Worm (Caenorhabditis elegans) whole organism, midembryonic: ENCODE measurements around the gene rps-9.

Source experiments
- T22C8.4 ChIP-seq: fragments of 200-800 bp; sonication (Bioruptor generic); IDR thresholded peaks from 2 replicates; pipeline ENCODE4 v1.3.6; 2022; ENCODE audit warnings: missing genetic modification characterization, missing compliant biosample characterization
- cog-1 ChIP-seq: sonication (generic microtip); optimal IDR thresholded peaks from 2 replicates; lab custom pipeline; 2016; ENCODE audit warnings: missing genetic modification characterization, missing compliant biosample characterization
- flt-1 ChIP-seq: fragments of 200-800 bp; sonication (Bioruptor generic); IDR thresholded peaks from 2 replicates; pipeline ENCODE4 v1.3.6; 2022; ENCODE audit warnings: missing genetic modification characterization, missing compliant biosample characterization
- klf-2 ChIP-seq: fragments of 200-800 bp; sonication (Bioruptor generic); conservative IDR thresholded peaks from 2 replicates; pipeline ENCODE4 v1.3.6; 2022; ENCODE audit warnings: missing genetic modification reagents, missing genetic modification characterization, missing compliant biosample characterization
- med-1 ChIP-seq: sonication (generic microtip); optimal IDR thresholded peaks from 2 replicates; lab custom pipeline; 2017; ENCODE audit warnings: missing genetic modification characterization, mild to moderate bottlenecking, missing compliant biosample characterization, antibody characterized with exemption, missing genetic modification reagents; ENCODE audit not compliant: insufficient read depth
- ref-1 ChIP-seq: fragments of 200-800 bp; sonication (Bioruptor generic); conservative IDR thresholded peaks from 2 replicates; pipeline ENCODE4 v1.3.6; 2022; ENCODE audit warnings: missing genetic modification reagents, missing genetic modification characterization, missing compliant biosample characterization
- tab-1 ChIP-seq: fragments of 200-800 bp; sonication (Bioruptor generic); IDR thresholded peaks from 2 replicates; pipeline ENCODE4 v1.3.6; 2022; ENCODE audit warnings: missing genetic modification characterization, missing compliant biosample characterization
- ztf-23 ChIP-seq: fragments of 200-800 bp; sonication (Bioruptor generic); IDR thresholded peaks from 2 replicates; pipeline ENCODE4 v1.3.6; 2022; ENCODE audit warnings: missing genetic modification reagents, missing genetic modification characterization, missing compliant biosample characterization
- ztf-29 ChIP-seq: fragments of 200-800 bp; sonication (Bioruptor generic); IDR thresholded peaks from 2 replicates; pipeline ENCODE4 v1.3.6; 2022; ENCODE audit warnings: missing genetic modification reagents, missing genetic modification characterization, missing compliant biosample characterization

rps-9 gene

DNA sequence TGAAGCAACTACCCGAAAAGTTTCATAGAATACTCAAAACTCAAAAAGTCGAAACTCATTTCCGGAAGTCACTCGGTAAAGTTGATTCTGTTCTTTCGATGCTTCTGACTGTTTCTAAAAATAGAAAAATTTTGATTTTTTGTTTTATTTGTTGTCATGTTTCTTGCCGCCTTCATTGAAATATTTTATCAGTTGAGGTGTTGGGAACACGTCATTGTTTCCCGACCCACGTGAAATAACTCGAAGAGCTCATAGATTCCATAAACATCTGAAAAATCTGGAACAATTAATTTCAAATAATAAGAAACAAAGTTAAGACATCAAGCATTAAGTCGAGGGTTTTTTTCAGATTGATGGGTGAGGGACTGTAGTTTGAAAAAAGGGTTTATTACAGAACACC is 28.8 kb upstream of the rps-9 start:
- TF ChIP-seq flt-1 (GFP tag; lab: Robert Waterston, UW) = no peak
- TF ChIP-seq T22C8.4 (GFP tag; lab: Robert Waterston, UW) = no peak
- no peak for TF ChIP-seq med-1 (GFP tag; lab: Kevin White, UChicago)
- TF ChIP-seq ztf-23 (GFP tag; lab: Robert Waterston, UW) = no peak
- no peak for TF ChIP-seq cog-1
- TF ChIP-seq tab-1 (GFP tag; lab: Robert Waterston, UW) = no peak
- TF ChIP-seq ztf-29 = no peak
- TF ChIP-seq klf-2 (GFP tag; lab: Robert Waterston, UW) = no peak

DNA sequence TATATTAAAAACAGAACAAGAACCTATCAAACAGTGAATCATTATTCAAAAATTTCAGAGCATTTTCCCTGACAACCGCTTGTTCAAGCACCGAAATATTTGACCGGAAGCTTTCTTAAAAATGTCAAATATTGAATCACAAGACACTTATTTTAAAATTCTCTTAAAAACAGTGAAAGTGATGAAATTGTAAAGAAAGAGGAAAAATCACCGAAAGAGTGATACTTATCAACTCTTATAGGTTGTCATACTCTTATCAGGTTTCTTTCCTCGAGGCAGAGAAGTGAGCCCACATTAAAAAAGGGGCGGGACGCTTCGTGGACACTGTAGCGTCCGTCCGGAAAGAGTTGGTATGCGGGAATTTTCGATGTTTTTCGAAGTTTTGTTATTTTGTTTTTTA is 27.6 kb upstream of the rps-9 start:
- no peak for TF ChIP-seq ztf-29
- no peak for TF ChIP-seq cog-1

DNA sequence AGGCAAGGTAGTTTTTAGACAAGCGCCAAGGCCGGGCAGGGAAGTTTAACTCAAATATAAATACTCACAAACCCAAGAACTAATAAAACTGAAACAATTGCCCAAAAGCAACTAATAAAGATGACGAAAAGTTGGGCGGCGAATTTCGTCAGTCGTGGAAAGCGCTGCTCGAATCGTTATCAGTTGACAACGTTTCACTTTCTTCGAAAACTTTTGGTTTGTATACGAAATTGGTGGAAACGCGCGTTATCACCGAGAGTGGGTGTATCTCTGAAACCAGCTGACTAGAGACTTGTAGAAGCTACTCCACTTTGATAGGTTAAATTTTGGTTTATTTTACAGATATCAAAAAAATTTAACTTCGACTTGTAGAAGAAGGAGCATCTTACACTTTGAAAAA is 26.9 kb upstream of the rps-9 start:
- TF ChIP-seq ref-1 (GFP tag; lab: Robert Waterston, UW) (no peak), cog-1 (no peak)

DNA sequence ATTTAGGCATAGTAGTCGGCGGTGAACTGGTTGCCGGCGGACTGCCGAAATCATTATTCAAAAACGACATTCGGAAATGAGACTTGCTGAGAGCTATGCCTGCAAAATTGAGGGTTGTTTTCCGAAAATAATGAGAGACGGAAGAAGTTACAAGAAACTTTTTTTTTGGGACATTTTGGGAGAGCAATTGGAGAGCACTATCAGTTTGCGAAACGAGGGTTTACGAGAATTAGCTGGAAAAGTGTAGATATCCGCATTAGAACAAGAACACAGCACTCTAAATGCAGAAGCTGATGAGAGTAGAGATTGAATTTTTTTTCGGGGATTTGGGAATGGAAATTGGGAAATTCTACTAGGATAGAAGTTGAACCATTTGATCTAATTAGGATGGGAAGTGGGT is 26.3 kb upstream of the rps-9 start, which contains the start of gene pqm-1:
pqm-1 (minus strand) TSS at position 101 of the 400 bp plus-strand sequence.
- no peak for TF ChIP-seq ref-1 (GFP tag; lab: Robert Waterston, UW)
- no peak for TF ChIP-seq flt-1 (GFP tag; lab: Robert Waterston, UW)
- no peak for TF ChIP-seq ztf-29
- TF ChIP-seq tab-1 (GFP tag; lab: Robert Waterston, UW) = no peak
- TF ChIP-seq med-1 (GFP tag; lab: Kevin White, UChicago) = no peak
- no peak for TF ChIP-seq cog-1
- no peak for TF ChIP-seq T22C8.4 (GFP tag; lab: Robert Waterston, UW)
- TF ChIP-seq ztf-23 (GFP tag; lab: Robert Waterston, UW) = no peak
- no peak for TF ChIP-seq klf-2 (GFP tag; lab: Robert Waterston, UW)

DNA sequence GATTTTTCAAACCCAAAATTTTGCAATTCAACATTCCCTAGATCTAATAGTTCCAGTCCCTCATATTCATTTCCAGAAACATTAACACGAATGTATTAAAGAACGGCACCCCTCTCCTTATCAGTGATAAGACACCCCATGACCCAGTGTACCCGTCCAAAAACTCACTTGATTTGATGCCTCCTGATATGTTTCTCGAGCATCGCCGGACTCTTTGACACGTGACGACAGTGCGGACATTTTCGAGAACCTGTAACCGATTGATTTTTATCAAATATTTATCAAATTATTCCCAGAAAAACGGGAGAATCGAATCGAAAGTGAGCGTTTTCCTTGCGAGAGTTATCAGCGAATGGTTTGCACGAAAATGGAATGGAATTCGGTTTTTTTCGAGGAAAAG is 24.8 kb upstream of the rps-9 start:
- no peak for TF ChIP-seq T22C8.4 (GFP tag; lab: Robert Waterston, UW)
- TF ChIP-seq flt-1 (GFP tag; lab: Robert Waterston, UW) = no peak
- TF ChIP-seq cog-1 = no peak
- no peak for TF ChIP-seq klf-2 (GFP tag; lab: Robert Waterston, UW)
- no peak for TF ChIP-seq med-1 (GFP tag; lab: Kevin White, UChicago)
- TF ChIP-seq ztf-23 (GFP tag; lab: Robert Waterston, UW) = no peak
- TF ChIP-seq ref-1 (GFP tag; lab: Robert Waterston, UW) = no peak
- no peak for TF ChIP-seq tab-1 (GFP tag; lab: Robert Waterston, UW)
- no peak for TF ChIP-seq ztf-29

DNA sequence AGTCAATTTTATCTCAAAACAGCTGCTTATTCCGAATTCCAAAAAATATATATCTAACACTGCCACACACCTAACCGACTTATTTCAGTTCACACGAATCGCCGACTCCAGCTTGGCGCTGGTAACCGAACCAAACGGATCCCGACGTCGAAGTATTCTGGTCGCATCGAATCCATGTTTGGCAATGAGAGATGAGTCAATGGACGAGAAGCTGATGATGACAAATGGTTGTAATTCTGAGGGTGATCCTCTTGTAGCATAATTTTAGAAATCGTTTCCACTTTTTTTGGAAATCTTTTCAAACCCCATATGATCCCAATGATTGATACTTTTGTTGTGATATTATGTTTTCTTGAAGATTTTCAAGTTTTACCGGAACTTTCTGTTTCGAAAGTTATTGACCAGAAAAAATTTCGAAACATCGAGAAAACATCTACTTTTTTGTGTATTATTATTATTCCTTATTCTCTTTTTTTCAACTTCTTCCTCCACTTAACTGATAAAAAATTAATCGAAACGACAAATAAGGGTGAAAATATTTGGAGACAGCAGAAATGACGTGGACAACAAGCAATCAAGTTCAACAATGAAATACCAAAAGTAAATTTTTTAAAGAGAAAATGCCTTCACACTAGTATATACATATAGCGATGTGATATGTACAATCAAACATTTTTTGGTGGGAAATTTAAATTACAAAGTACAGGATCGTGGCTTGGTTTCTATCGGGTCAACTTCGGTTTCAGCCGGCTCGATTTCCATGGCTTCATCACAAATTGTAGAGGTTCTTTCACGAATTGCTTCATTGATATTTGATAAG is 23.9 kb upstream of the rps-9 start:
- TF ChIP-seq klf-2 (GFP tag; lab: Robert Waterston, UW) (no peak), flt-1 (GFP tag; lab: Robert Waterston, UW) (no peak), med-1 (GFP tag; lab: Kevin White, UChicago) (no peak), ztf-23 (GFP tag; lab: Robert Waterston, UW) (no peak), cog-1 (no peak), ref-1 (GFP tag; lab: Robert Waterston, UW) (no peak), tab-1 (GFP tag; lab: Robert Waterston, UW) (no peak)

DNA sequence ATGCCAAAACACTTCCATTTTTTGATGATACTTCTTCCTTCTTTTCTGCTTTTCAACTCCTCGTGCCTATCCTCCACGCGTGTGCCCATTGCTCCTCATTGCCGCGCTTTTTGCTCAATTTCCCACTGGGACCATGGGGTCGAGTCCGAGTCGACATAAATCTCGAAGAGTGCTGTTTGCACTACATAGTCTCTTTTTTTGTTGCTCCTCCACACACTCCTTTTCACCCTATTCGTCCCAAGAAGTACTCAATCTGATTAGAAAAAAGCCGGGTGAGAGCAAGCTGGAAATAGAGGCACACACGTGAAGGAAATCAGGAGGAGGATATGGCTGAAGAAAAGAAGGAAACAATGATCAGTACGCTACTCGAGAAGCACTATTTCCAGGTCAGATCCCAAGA is 16.4 kb upstream of the rps-9 start, which contains the start of gene arrd-6:
arrd-6 (plus strand) TSS at position 169 of the 400 bp plus-strand sequence.
- TF ChIP-seq klf-2 (GFP tag; lab: Robert Waterston, UW) (no peak), ref-1 (GFP tag; lab: Robert Waterston, UW) (no peak), med-1 (GFP tag; lab: Kevin White, UChicago) (no peak), flt-1 (GFP tag; lab: Robert Waterston, UW) (no peak), T22C8.4 (GFP tag; lab: Robert Waterston, UW) (no peak), ztf-23 (GFP tag; lab: Robert Waterston, UW) (no peak), cog-1 (no peak), tab-1 (GFP tag; lab: Robert Waterston, UW) (no peak)

DNA sequence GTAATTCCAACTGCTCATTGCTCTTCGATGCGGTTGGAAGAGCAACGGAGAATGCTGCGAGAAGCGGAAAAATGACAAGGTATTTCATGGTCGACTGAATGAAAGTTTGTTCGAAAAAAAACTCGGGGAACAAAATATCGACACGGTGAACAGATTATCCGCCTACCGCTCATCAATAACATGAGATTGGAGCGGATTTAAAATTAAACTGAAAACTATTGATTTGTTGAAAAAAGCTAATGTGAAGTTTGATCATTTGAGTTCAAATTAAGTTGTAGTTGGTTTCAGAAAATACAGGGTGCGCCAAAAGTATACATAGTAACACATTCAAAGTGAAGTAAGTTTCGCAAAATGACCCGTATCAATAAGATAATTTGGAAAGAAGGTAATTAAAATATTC is 14.0 kb upstream of the rps-9 start, which contains the start of gene F40F8.4:
F40F8.4 (minus strand) TSS at position 101 of the 400 bp plus-strand sequence.
- no peak for TF ChIP-seq ref-1 (GFP tag; lab: Robert Waterston, UW)

DNA sequence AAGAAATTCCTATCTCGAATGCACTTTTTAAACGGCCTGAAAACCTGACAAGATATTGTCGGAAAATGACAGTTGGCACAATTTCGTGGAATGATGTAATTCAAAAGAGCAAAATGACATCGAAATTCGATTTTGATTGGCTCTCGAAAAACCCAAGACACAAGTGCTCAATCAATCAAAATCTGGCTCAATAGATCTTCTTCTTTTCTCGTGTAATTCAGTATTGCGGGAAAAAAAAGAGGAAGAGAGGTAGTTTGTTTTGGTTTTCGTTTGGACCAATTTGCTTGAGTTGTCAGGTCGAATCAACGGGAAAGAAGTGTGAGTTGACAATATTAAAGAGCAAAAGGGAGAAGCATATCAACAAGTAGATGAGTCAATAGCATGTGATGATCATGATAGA is 9.6 kb upstream of the rps-9 start:
- TF ChIP-seq med-1 (GFP tag; lab: Kevin White, UChicago) (no peak), flt-1 (GFP tag; lab: Robert Waterston, UW) (no peak), cog-1 (no peak), tab-1 (GFP tag; lab: Robert Waterston, UW) (no peak)

DNA sequence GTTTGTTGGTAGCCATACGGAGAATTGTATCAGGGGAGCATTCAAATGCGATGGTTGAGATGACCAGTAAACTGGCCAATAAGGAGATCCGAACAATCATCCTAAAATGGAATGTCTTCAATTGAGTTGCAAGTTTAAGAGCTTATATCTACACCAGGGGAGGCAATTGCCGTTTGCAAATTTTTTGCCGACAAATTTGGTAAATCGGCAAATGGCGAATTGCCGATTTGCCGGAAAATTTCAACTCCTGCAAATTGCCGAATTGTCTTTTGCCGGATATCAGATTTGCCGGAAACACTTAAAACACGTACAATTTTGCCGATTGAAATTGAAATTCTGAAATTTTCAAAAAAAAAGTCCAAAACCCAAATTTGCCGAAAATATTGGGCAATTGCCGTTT is 8.7 kb upstream of the rps-9 start, which contains the start of gene F40F8.5:
F40F8.5 (minus strand) TSS at position 101 of the 400 bp plus-strand sequence.
- TF ChIP-seq ref-1 (GFP tag; lab: Robert Waterston, UW) = no peak
- TF ChIP-seq med-1 (GFP tag; lab: Kevin White, UChicago) = no peak
- TF ChIP-seq ztf-23 (GFP tag; lab: Robert Waterston, UW) = no peak
- no peak for TF ChIP-seq T22C8.4 (GFP tag; lab: Robert Waterston, UW)
- TF ChIP-seq cog-1 = no peak
- no peak for TF ChIP-seq klf-2 (GFP tag; lab: Robert Waterston, UW)
- no peak for TF ChIP-seq tab-1 (GFP tag; lab: Robert Waterston, UW)
